Fruit fly (Drosophila melanogaster): ENCODE results near the gene tal-1A.

Gene tal-1A

dm6 chr3R:13837807-13838206 is 24.9 kb downstream of the tal-1A start, which contains the start of gene Nsf2 (continued):
- TF ChIP-seq Dll (GFP tag; IDR thresholded peaks at IDR 0.05; ENCODE audit: partially characterized antibody) (no peak), CG17359 (tag; optimal IDR thresholded peaks at IDR 0.05) (no peak), ci (GFP tag; IDR thresholded peaks at IDR 0.05) (peak; percentile 52; the same call in 2 of the 3 replicates), croc (GFP tag; conservative IDR thresholded peaks at IDR 0.05) (no peak), cad (GFP tag; optimal IDR thresholded peaks at IDR 0.05) (no peak), Eip74EF (GFP tag; optimal IDR thresholded peaks at IDR 0.05) (no peak), Dip2 (GFP tag; IDR thresholded peaks at IDR 0.05) (no peak), zfh1 (GFP tag; IDR thresholded peaks at IDR 0.05) (0 out of 3 replicates have a peak, but pooled peaks have one; percentile 22), jing (GFP tag; optimal IDR thresholded peaks at IDR 0.05) (no peak), kay (GFP tag; optimal IDR thresholded peaks at IDR 0.05) (no peak), CG18476 (GFP tag; optimal IDR thresholded peaks at IDR 0.05) (no peak), CG17912 (GFP tag; optimal IDR thresholded peaks at IDR 0.05) (peak; percentile 34), bab2 (GFP tag; optimal IDR thresholded peaks at IDR 0.05) (no peak), eyg (GFP tag; optimal IDR thresholded peaks at IDR 0.05) (no peak), dmrt99B (tag; optimal IDR thresholded peaks at IDR 0.05) (no peak), NfI (GFP tag; optimal IDR thresholded peaks at IDR 0.05) (peak; percentile 3), Vsx1 (GFP tag; optimal IDR thresholded peaks at IDR 0.05) (no peak), CG17385 (GFP tag; optimal IDR thresholded peaks at IDR 0.05) (no peak), CG8478 (optimal IDR thresholded peaks at IDR 0.05) (no peak), MESR4 (GFP tag; optimal IDR thresholded peaks at IDR 0.05) (peak; percentile 94), Rx (GFP tag; IDR thresholded peaks at IDR 0.05) (no peak), D19A (tag; optimal IDR thresholded peaks at IDR 0.05) (peak; percentile 87), CG4404 (GFP tag; IDR thresholded peaks at IDR 0.05) (no peak), CG7987 (GFP tag; optimal IDR thresholded peaks at IDR 0.05) (peak; percentile 62), aop (GFP tag; IDR thresholded peaks at IDR 0.05) (no peak), CG4424 (GFP tag; optimal IDR thresholded peaks at IDR 0.05) (no peak), CG10565 (GFP tag; optimal IDR thresholded peaks at IDR 0.05) (no peak), Bteb2 (GFP tag; optimal IDR thresholded peaks at IDR 0.05) (no peak), D (optimal IDR thresholded peaks at IDR 0.05) (no peak), D (GFP tag; optimal IDR thresholded peaks at IDR 0.05) (no peak), gem (tag; optimal IDR thresholded peaks at IDR 0.05) (no peak), CG31224 (GFP tag; IDR thresholded peaks at IDR 0.05) (no peak), salm (tag; optimal IDR thresholded peaks at IDR 0.05) (no peak), trh (GFP tag; optimal IDR thresholded peaks at IDR 0.05) (no peak), CG31441 (GFP tag; IDR thresholded peaks at IDR 0.05) (no peak), Oli (tag; optimal IDR thresholded peaks at IDR 0.05) (no peak), CrebB (tag; optimal IDR thresholded peaks at IDR 0.05) (no peak), CG13296 (GFP tag; optimal IDR thresholded peaks at IDR 0.05) (no peak), CG17568 (GFP tag; optimal IDR thresholded peaks at IDR 0.05) (no peak), insv (GFP tag; optimal IDR thresholded peaks at IDR 0.05) (peak in 1 of 2 experiments; percentile 20), Poxn (GFP tag; IDR thresholded peaks at IDR 0.05) (no peak), CG12219 (GFP tag; optimal IDR thresholded peaks at IDR 0.05) (no peak), CG17328 (GFP tag; IDR thresholded peaks at IDR 0.05) (no peak), CG2202 (tag; optimal IDR thresholded peaks at IDR 0.05) (no peak), scrt (GFP tag; optimal IDR thresholded peaks at IDR 0.05) (no peak), CG6765 (GFP tag; optimal IDR thresholded peaks at IDR 0.05) (no peak), hth (optimal IDR thresholded peaks at IDR 0.05) (no peak), CG1602 (GFP tag; optimal IDR thresholded peaks at IDR 0.05) (no peak), Ets65A (GFP tag) (peak; percentile 87), twi (tag; optimal IDR thresholded peaks at IDR 0.05) (no peak), ara (GFP tag; IDR thresholded peaks at IDR 0.05) (no peak), esg (GFP tag; conservative IDR thresholded peaks at IDR 0.05) (no peak), ATbp (GFP tag; optimal IDR thresholded peaks at IDR 0.05) (no peak)

All from whole organism, embryonic.